Fruit fly (Drosophila melanogaster): ENCODE results near the gene Remo.
A peak's percentile ranks its signal among the peaks of the same experiment; 100 is the strongest.

Gene Remo

dm6 chrX:13254442-13254841 lies 33.4 kb upstream of the Remo start (continued):
- TF ChIP-seq CG11762 (GFP tag; optimal IDR thresholded peaks at IDR 0.05; ENCODE audit: insufficient read depth) = no peak
- peak; percentile 7 for TF ChIP-seq Smox (GFP tag; optimal IDR thresholded peaks at IDR 0.05)
- TF ChIP-seq CG34406 (GFP tag; optimal IDR thresholded peaks at IDR 0.05) = peak; percentile 28
- TF ChIP-seq svp (GFP tag) = peak; percentile 66
- no peak for TF ChIP-seq CG3919 (GFP tag; optimal IDR thresholded peaks at IDR 0.05)
- no peak for TF ChIP-seq OdsH (GFP tag; optimal IDR thresholded peaks at IDR 0.05)
- TF ChIP-seq Eip78C (GFP tag) = peak; percentile 67
- peak; percentile 12 for TF ChIP-seq CG7368 (GFP tag; optimal IDR thresholded peaks at IDR 0.05)
- TF ChIP-seq CG10631 (GFP tag; optimal IDR thresholded peaks at IDR 0.05) = no peak
- TF ChIP-seq Eip75B (GFP tag; optimal IDR thresholded peaks at IDR 0.05) = peak; percentile 1
- peak; percentile 2 for TF ChIP-seq topi (GFP tag; optimal IDR thresholded peaks at IDR 0.05)
- TF ChIP-seq CG3032 (tag; optimal IDR thresholded peaks at IDR 0.05) = peak; percentile 16
- peak; percentile 48 for TF ChIP-seq Sox102F (GFP tag; optimal IDR thresholded peaks at IDR 0.05)
- no peak for TF ChIP-seq Hr38 (GFP tag; optimal IDR thresholded peaks at IDR 0.05)

- TF ChIP-seq CG6276 (GFP tag; optimal IDR thresholded peaks at IDR 0.05) (no peak), CG7368 (GFP tag; optimal IDR thresholded peaks at IDR 0.05) (no peak), CG3919 (GFP tag; optimal IDR thresholded peaks at IDR 0.05) (no peak), Sox102F (GFP tag; optimal IDR thresholded peaks at IDR 0.05) (no peak), Gug (GFP tag; IDR thresholded peaks at IDR 0.05) (no peak), CG6163 (GFP tag; IDR thresholded peaks at IDR 0.05) (peak; percentile 12; the same call in 1 of the 3 replicates), salr (GFP tag; optimal IDR thresholded peaks at IDR 0.05) (no peak), dac (GFP tag; optimal IDR thresholded peaks at IDR 0.05) (no peak), Blimp-1 (GFP tag; optimal IDR thresholded peaks at IDR 0.05) (no peak), fkh (GFP tag; optimal IDR thresholded peaks at IDR 0.05) (peak; percentile 60), vri (GFP tag; optimal IDR thresholded peaks at IDR 0.05) (peak; percentile 84), Hr39 (GFP tag; optimal IDR thresholded peaks at IDR 0.05) (no peak), Eip78C (GFP tag) (peak; percentile 78), CG15336 (GFP tag; IDR thresholded peaks at IDR 0.05) (peak; percentile 31; the same call in 1 of the 2 replicates), CG6854 (GFP tag; optimal IDR thresholded peaks at IDR 0.05) (no peak), eg (GFP tag; IDR thresholded peaks at IDR 0.05) (0 out of 3 replicates have a peak, but pooled peaks have one; percentile 7), spab (GFP tag; optimal IDR thresholded peaks at IDR 0.05) (no peak), CG10631 (GFP tag; optimal IDR thresholded peaks at IDR 0.05) (no peak), CG6808 (GFP tag; optimal IDR thresholded peaks at IDR 0.05) (no peak), Met (GFP tag; optimal IDR thresholded peaks at IDR 0.05) (no peak), achi (GFP tag; optimal IDR thresholded peaks at IDR 0.05) (no peak), CG3032 (tag; optimal IDR thresholded peaks at IDR 0.05) (peak; percentile 11), Smox (GFP tag; optimal IDR thresholded peaks at IDR 0.05) (no peak), dsx (GFP tag; optimal IDR thresholded peaks at IDR 0.05; ENCODE audit: poor library complexity, severe bottlenecking) (peak; percentile 36), svp (GFP tag) (no peak), CG1621 (tag; optimal IDR thresholded peaks at IDR 0.05) (no peak), topi (GFP tag; optimal IDR thresholded peaks at IDR 0.05) (no peak), Eip93F (GFP tag; optimal IDR thresholded peaks at IDR 0.05) (no peak), Sox14 (GFP tag; optimal IDR thresholded peaks at IDR 0.05) (peak; percentile 84), ss (GFP tag; optimal IDR thresholded peaks at IDR 0.05) (peak; percentile 31 to 43), CG11762 (GFP tag; optimal IDR thresholded peaks at IDR 0.05; ENCODE audit: insufficient read depth) (no peak), Eip75B (GFP tag; optimal IDR thresholded peaks at IDR 0.05) (peak; percentile 1), cyc (GFP tag; optimal IDR thresholded peaks at IDR 0.05) (no peak), CG8119 (GFP tag; IDR thresholded peaks at IDR 0.05) (no peak)
Observed at dm6 chrX:13256967-13257366, 30.9 kb upstream of the Remo start.

dm6 chrX:13258048-13258756 lies 29.6 kb upstream of the Remo start, which contains the start of the genes mew and CG15742:
Gene mew (minus strand): TSS chrX:13258490.
Gene CG15742 (minus strand): TSS chrX:13258495.
- no peak for TF ChIP-seq esn (GFP tag; optimal IDR thresholded peaks at IDR 0.05)
- TF ChIP-seq salr (GFP tag; optimal IDR thresholded peaks at IDR 0.05) = no peak
- TF ChIP-seq CG10631 (GFP tag; optimal IDR thresholded peaks at IDR 0.05) = no peak
- TF ChIP-seq Eip75B (GFP tag; optimal IDR thresholded peaks at IDR 0.05) = no peak
- TF ChIP-seq acj6 (GFP tag; optimal IDR thresholded peaks at IDR 0.05) = no peak
- no peak for TF ChIP-seq CG8632 (GFP tag; optimal IDR thresholded peaks at IDR 0.05)
- no peak for TF ChIP-seq net (GFP tag; optimal IDR thresholded peaks at IDR 0.05)
